Worm (Caenorhabditis elegans) whole organism, L1 larva: ENCODE results near the gene nhr-125.

ENCODE experiments used
- C34B4.2 ChIP-seq: sonication (generic microtip); optimal IDR thresholded peaks from 2 replicates; lab custom pipeline; 2017; ENCODE audit warnings: mild to moderate bottlenecking, missing genetic modification characterization, missing compliant biosample characterization
- ceh-82 ChIP-seq, 3 experiments: fragments of 150-350 bp in 1 of 3; sonication (generic microtip) in 2 of 3; optimal IDR thresholded peaks; 2 replicates each; lab custom pipeline; 2014 to 2017; ENCODE audit warnings: missing biosample characterization in 3 of 3, missing genetic modification characterization in 3 of 3
- lin-13 ChIP-seq: fragments of 150-350 bp; optimal IDR thresholded peaks from 2 replicates; lab custom pipeline; 2014; ENCODE audit warnings: missing biosample characterization, missing genetic modification reagents, missing genetic modification characterization
- nhr-77 ChIP-seq: fragments of 150-350 bp; optimal IDR thresholded peaks from 2 replicates; lab custom pipeline; 2014; ENCODE audit warnings: missing biosample characterization, missing genetic modification characterization
- sox-4 ChIP-seq: sonication (generic microtip); optimal IDR thresholded peaks from 2 replicates; lab custom pipeline; 2016; ENCODE audit warnings: missing genetic modification characterization, missing compliant biosample characterization

DNA sequence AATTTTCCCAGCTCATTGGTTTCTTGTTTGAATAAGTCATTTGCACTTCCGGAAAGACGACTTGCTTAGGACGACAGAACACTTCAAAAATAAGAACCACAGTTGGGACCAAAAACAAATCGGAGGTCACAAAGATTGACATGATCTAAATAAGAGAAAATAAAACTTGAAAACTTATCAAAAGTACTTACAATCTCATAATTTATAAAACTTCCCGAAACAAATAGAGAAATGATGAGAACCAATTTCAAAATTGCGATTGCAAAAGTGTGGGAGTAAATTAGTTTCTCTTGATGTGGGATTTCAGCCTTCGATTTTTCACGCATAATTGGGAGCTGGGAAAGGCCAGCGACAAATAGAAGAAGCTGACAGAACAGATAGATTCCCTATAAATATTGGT is 26.7 kb downstream of the nhr-125 start, which contains the start of gene ZC132.11:
- no peak for TF ChIP-seq ceh-82 (tag; optimal IDR thresholded peaks at IDR 0.05; lab: Kevin White, UChicago)
- no peak for TF ChIP-seq lin-13 (GFP tag; lab: Kevin White, UChicago)
- TF ChIP-seq sox-4 (tag; lab: Kevin White, UChicago): no peak
- no peak for TF ChIP-seq C34B4.2 (tag; lab: Kevin White, UChicago)
- TF ChIP-seq nhr-77 (tag; lab: Kevin White, UChicago): no peak
